Worm (Caenorhabditis elegans): Measurements from ENCODE around the gene C06A8.6.

Gene C06A8.6

DNA sequence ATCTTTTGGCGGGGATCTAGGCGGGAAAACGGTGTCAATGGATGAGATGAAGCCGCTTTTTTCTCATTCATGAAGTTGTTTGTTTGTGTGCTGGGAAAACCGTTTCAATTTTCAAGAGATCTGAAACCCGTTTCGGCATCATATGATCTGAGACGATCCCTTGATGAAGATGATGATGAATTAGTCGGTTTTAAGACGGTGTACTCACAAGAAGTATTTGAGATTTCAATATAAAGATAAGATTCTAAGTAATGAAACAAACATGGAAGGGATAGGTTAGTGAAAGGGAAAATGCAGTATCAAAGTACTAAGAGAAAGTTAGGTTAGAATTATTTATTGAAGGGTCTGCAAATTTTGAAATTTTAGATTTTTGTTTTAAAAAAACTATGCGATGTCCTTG is 35.9 kb downstream of the C06A8.6 start:
- TF ChIP-seq Y105C5A.15 (GFP tag; IDR thresholded peaks at IDR 0.05): no peak
- TF ChIP-seq tra-1 (GFP tag; IDR thresholded peaks at IDR 0.05): no peak
- TF ChIP-seq zfp-2 (tag; optimal IDR thresholded peaks at IDR 0.05): no peak
- no peak for TF ChIP-seq mdt-29 (GFP tag; IDR thresholded peaks at IDR 0.05)
- no peak for TF ChIP-seq mep-1 (tag; optimal IDR thresholded peaks at IDR 0.05)
- TF ChIP-seq gei-8 (GFP tag; optimal IDR thresholded peaks at IDR 0.05): no peak
- peak in 1 of 2 experiments; percentile 98 for TF ChIP-seq unc-62 (GFP tag; optimal IDR thresholded peaks at IDR 0.05 in 1 of 2)
- TF ChIP-seq unc-62 (tag; optimal IDR thresholded peaks at IDR 0.05): no peak

DNA sequence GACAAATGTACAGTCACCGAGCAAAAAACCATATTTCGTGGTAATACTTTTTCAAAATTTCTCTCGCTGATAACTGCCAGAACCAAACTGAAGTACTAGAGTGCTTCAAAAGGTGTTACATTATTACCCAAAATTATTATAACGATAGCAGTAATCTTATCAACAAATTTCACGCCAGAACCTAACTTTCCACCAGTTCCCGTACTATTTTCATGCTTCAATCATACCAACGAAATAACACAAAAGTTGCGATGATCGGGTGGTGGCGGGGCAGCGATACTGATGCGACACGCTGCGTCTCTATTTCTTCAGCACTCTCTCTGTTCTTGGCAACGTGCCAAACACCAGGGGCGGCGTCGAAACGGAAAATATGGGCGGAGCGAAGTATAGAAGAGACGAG is 36.7 kb downstream of the C06A8.6 start:
- TF ChIP-seq dmd-6 (GFP tag; IDR thresholded peaks at IDR 0.05) (peak; percentile 86), mdl-1 (tag; optimal IDR thresholded peaks at IDR 0.05) (peak in 1 of 2 experiments; percentile 31), spr-1 (tag; optimal IDR thresholded peaks at IDR 0.05) (no peak), nhr-48 (tag; optimal IDR thresholded peaks at IDR 0.05) (peak; percentile 68), ZK337.2 (GFP tag; IDR thresholded peaks at IDR 0.05) (no peak), zfp-3 (GFP tag; conservative IDR thresholded peaks at IDR 0.05) (no peak), daf-19 (GFP tag; conservative IDR thresholded peaks at IDR 0.05) (no peak), lin-1 (GFP tag; IDR thresholded peaks at IDR 0.05) (peak; percentile 40; the same call in 1 of the 2 replicates), egl-43 (GFP tag; IDR thresholded peaks at IDR 0.05) (no peak), nhr-41 (GFP tag; IDR thresholded peaks at IDR 0.05) (no peak), tra-1 (GFP tag; IDR thresholded peaks at IDR 0.05) (peak; percentile 84; the same call in 1 of the 2 replicates), nhr-77 (tag; optimal IDR thresholded peaks at IDR 0.05) (peak; percentile 33), nhr-25 (tag; optimal IDR thresholded peaks at IDR 0.05; ENCODE audit: borderline replicate concordance, insufficient read depth) (no peak), nhr-111 (GFP tag; optimal IDR thresholded peaks at IDR 0.05) (no peak), jun-1 (tag; optimal IDR thresholded peaks at IDR 0.05) (peak; percentile 22), php-3 (GFP tag; IDR thresholded peaks at IDR 0.05) (peak; percentile 72; the same call in 1 of the 2 replicates), nhr-102 (tag; optimal IDR thresholded peaks at IDR 0.05) (peak; percentile 16), cey-2 (tag; optimal IDR thresholded peaks at IDR 0.05; ENCODE audit: borderline replicate concordance, insufficient read depth) (peak; percentile 10), zip-2 (tag; optimal IDR thresholded peaks at IDR 0.05) (no peak), mes-2 (tag; optimal IDR thresholded peaks at IDR 0.05; ENCODE audit: poor library complexity, severe bottlenecking) (peak; percentile 17), gei-8 (GFP tag; optimal IDR thresholded peaks at IDR 0.05) (no peak), ceh-62 (tag; optimal IDR thresholded peaks at IDR 0.05) (no peak), ces-1 (GFP tag; optimal IDR thresholded peaks at IDR 0.05) (no peak), mxl-3 (GFP tag; optimal IDR thresholded peaks at IDR 0.05) (peak; percentile 56), F10B5.3 (tag; optimal IDR thresholded peaks at IDR 0.05) (no peak), F44E2.7 (GFP tag; IDR thresholded peaks at IDR 0.05) (no peak), set-16 (GFP tag; IDR thresholded peaks at IDR 0.05) (no peak; the same call in 1 of the 2 replicates), dmd-8 (GFP tag; IDR thresholded peaks at IDR 0.05) (no peak), T20F7.1 (GFP tag; optimal IDR thresholded peaks at IDR 0.05) (peak; percentile 8), hif-1 (tag; optimal IDR thresholded peaks at IDR 0.05) (no peak), madf-9 (GFP tag; conservative IDR thresholded peaks at IDR 0.05) (0 out of 2 replicates have a peak, but pooled peaks have one; percentile 13), pqm-1 (tag; optimal IDR thresholded peaks at IDR 0.05) (peak; percentile 95), lin-29 (GFP tag; IDR thresholded peaks at IDR 0.05) (no peak), spr-3 (GFP tag; optimal IDR thresholded peaks at IDR 0.05) (no peak), nhr-28 (tag; optimal IDR thresholded peaks at IDR 0.05) (peak; percentile 78), unc-62 (GFP tag; optimal IDR thresholded peaks at IDR 0.05 in 1 of 2) (peak in 1 of 2 experiments; percentile 93), unc-62 (tag; optimal IDR thresholded peaks at IDR 0.05) (no peak), hlh-11 (tag; optimal IDR thresholded peaks at IDR 0.05) (peak; percentile 87), dpl-1 (GFP tag; optimal IDR thresholded peaks at IDR 0.05) (no peak), R02D3.7 (tag; optimal IDR thresholded peaks at IDR 0.05) (no peak), dve-1 (tag; optimal IDR thresholded peaks at IDR 0.05; ENCODE audit: insufficient read depth) (peak; percentile 70), pha-4 (GFP tag; IDR thresholded peaks at IDR 0.05) (peak; percentile 52; the same call in 1 of the 2 replicates), pha-4 (tag; optimal IDR thresholded peaks at IDR 0.05) (no peak)

Measured in whole organism, L4 larva.